Worm (Caenorhabditis elegans) whole organism, L1 larva: Measurements from ENCODE around the gene ucr-1.

Experiments
- hlh-4 ChIP-seq: sonication (generic microtip); optimal IDR thresholded peaks from 2 replicates; lab custom pipeline; 2016; ENCODE audit warnings: mild to moderate bottlenecking, missing genetic modification characterization, missing compliant biosample characterization
- nhr-90 ChIP-seq: sonication (generic microtip); optimal IDR thresholded peaks from 2 replicates; lab custom pipeline; 2016; ENCODE audit warnings: mild to moderate bottlenecking, missing genetic modification characterization, missing compliant biosample characterization; ENCODE audit not compliant: poor library complexity
- pqm-1 ChIP-seq: sonication (generic microtip); optimal IDR thresholded peaks from 3 replicates; lab custom pipeline; 2017; ENCODE audit warnings: missing biosample characterization, missing genetic modification characterization
- skn-1 ChIP-seq: fragments of 150-350 bp; optimal IDR thresholded peaks from 2 replicates; lab custom pipeline; 2014; ENCODE audit warnings: missing biosample characterization, missing genetic modification characterization
- snpc-4 ChIP-seq: fragments of 150-350 bp; optimal IDR thresholded peaks from 2 replicates; lab custom pipeline; 2014; ENCODE audit warnings: missing biosample characterization, missing genetic modification characterization
- unc-30 ChIP-seq: sonication (generic microtip); optimal IDR thresholded peaks from 2 replicates; lab custom pipeline; 2017; ENCODE audit warnings: missing biosample characterization, missing genetic modification characterization
- ztf-4 ChIP-seq: fragments of 150-350 bp; optimal IDR thresholded peaks from 2 replicates; lab custom pipeline; 2014; ENCODE audit warnings: missing biosample characterization, missing genetic modification characterization

ce11 chrIII:5604080-5604479 lies 12.1 kb downstream of the ucr-1 start, which contains the start of gene xnd-1:
- TF ChIP-seq nhr-90 (tag; lab: Kevin White, UChicago) (no peak), hlh-4 (no peak), ztf-4 (tag; lab: Kevin White, UChicago) (no peak), skn-1 (tag; lab: Kevin White, UChicago) (no peak), unc-30 (no peak), pqm-1 (no peak), snpc-4 (tag; lab: Kevin White, UChicago) (no peak)
